Fruit fly (Drosophila melanogaster) S2 (cell line): ENCODE data around the gene CG15547.
A peak's percentile ranks its signal among the peaks of the same experiment; 100 is the strongest.

Experiments
- CG8478 ChIP-seq: fragments of >200 bp; optimal IDR thresholded peaks from 2 replicates; lab custom pipeline; 2018
- CTCF ChIP-seq, 2 experiments: fragments of >200 bp; optimal IDR thresholded peaks; 2 replicates each; lab custom pipeline; 2018

Gene CG15547

dm6 chr3R:30883403-30883802 lies at the start of gene CG15547:
TSS of gene CG15547 (minus strand) at chr3R:30883503.
- no peak for TF ChIP-seq CTCF (optimal IDR thresholded peaks at IDR 0.05; lab: Kevin White, UChicago)
- no peak for TF ChIP-seq CG8478 (lab: Kevin White, UChicago)

- TF ChIP-seq CTCF (optimal IDR thresholded peaks at IDR 0.05; lab: Kevin White, UChicago) (no peak), CG8478 (lab: Kevin White, UChicago) (no peak)
These were observed 48.8 kb upstream of the CG15547 start for dm6 chr3R:30932092-30932491.

- TF ChIP-seq CTCF (optimal IDR thresholded peaks at IDR 0.05; lab: Kevin White, UChicago), result no peak
These were observed 45.3 kb upstream of the CG15547 start for dm6 chr3R:30928634-30929033.

dm6 chr3R:30926033-30926432 lies 42.7 kb upstream of the CG15547 start:
- TF ChIP-seq CG8478 (lab: Kevin White, UChicago) (no peak), CTCF (optimal IDR thresholded peaks at IDR 0.05; lab: Kevin White, UChicago) (no peak)

- TF ChIP-seq CG8478 (lab: Kevin White, UChicago) (no peak), CTCF (optimal IDR thresholded peaks at IDR 0.05; lab: Kevin White, UChicago) (no peak)
These were observed 42.1 kb upstream of the CG15547 start for dm6 chr3R:30925436-30925835.

dm6 chr3R:30923581-30923980 lies 40.3 kb upstream of the CG15547 start:
- no peak for TF ChIP-seq CTCF (optimal IDR thresholded peaks at IDR 0.05; lab: Kevin White, UChicago)
- no peak for TF ChIP-seq CG8478 (lab: Kevin White, UChicago)

- TF ChIP-seq CTCF (optimal IDR thresholded peaks at IDR 0.05; lab: Kevin White, UChicago) (no peak), CG8478 (lab: Kevin White, UChicago) (no peak)
These were observed 39.1 kb upstream of the CG15547 start for dm6 chr3R:30922414-30922813.

DNA sequence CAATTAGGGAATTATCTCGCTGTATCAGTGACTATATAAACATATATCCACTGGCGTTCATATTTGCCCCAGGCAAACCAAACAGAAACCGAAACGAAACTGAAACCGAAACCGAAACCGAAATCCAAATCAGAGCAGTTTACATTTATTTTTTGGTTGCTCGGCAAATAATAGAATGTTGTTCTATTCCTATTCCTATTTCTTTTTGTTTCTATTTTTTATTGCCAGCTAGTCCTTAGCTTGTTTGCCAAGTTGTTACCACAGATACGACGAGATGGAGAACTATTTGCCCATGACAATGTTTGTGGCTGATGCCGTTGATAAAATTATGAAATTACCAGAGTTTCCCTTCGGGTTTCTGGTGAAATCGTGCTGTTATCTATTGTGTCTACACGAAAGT lies 35.6 kb upstream of the CG15547 start:
- TF ChIP-seq CTCF (optimal IDR thresholded peaks at IDR 0.05; lab: Kevin White, UChicago) (no peak), CG8478 (lab: Kevin White, UChicago) (no peak)

- no peak for TF ChIP-seq CG8478 (lab: Kevin White, UChicago)
- TF ChIP-seq CTCF (optimal IDR thresholded peaks at IDR 0.05; lab: Kevin White, UChicago), result no peak
These were observed 32.7 kb upstream of the CG15547 start for dm6 chr3R:30916024-30916423.

dm6 chr3R:30915235-30915634 lies 31.9 kb upstream of the CG15547 start:
- TF ChIP-seq CG8478 (lab: Kevin White, UChicago), result no peak
- TF ChIP-seq CTCF (optimal IDR thresholded peaks at IDR 0.05; lab: Kevin White, UChicago), result no peak

DNA sequence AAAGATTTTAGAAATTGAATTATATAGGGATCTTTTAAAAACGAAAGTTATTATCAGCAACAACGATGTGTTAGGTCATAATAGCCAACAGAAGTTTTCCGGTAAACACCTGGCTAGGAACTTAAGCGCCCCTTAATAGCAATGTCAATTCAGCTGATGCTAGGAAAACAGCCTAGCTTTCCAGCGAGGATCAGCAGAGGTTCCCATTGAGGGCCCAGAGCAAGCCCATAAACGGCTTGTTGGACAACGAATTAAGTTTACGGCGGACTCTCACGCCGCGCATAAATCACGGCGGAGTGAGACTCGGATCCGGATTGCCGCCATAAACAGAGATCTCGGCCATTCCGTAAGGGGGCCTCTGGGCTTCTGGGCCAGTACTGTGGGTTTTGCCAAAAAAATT lies 30.4 kb upstream of the CG15547 start:
- TF ChIP-seq CTCF (optimal IDR thresholded peaks at IDR 0.05; lab: Kevin White, UChicago) (no peak), CG8478 (lab: Kevin White, UChicago) (no peak)

- peak; percentile 82 for TF ChIP-seq CG8478 (lab: Kevin White, UChicago)
- TF ChIP-seq CTCF (optimal IDR thresholded peaks at IDR 0.05; lab: Kevin White, UChicago), result peak; percentile 58 to 82
These were observed 29.1 kb upstream of the CG15547 start, which contains the start of gene Ptx1 for dm6 chr3R:30912402-30912801. TSS of gene Ptx1 (plus strand) at chr3R:30912754.

DNA sequence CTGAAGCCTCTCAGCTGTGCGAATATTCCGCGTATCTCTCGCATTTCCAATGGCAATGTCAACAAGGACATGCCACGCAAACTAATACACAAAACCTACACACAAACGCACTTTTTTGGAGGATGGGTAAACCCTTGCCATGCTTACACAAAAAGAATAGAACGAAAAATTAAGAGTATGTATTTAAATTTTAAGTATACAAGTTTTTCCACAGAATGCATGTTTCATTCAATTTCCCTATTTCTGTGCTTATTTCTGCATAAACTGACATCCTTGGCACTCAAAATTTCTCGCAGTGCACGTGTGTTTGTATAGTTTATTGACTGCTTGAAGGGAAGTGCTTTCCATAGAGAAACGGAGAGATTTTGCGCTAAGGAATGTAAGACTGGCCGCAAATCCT lies 26.5 kb upstream of the CG15547 start:
- TF ChIP-seq CTCF (optimal IDR thresholded peaks at IDR 0.05; lab: Kevin White, UChicago) (no peak), CG8478 (lab: Kevin White, UChicago) (no peak)

DNA sequence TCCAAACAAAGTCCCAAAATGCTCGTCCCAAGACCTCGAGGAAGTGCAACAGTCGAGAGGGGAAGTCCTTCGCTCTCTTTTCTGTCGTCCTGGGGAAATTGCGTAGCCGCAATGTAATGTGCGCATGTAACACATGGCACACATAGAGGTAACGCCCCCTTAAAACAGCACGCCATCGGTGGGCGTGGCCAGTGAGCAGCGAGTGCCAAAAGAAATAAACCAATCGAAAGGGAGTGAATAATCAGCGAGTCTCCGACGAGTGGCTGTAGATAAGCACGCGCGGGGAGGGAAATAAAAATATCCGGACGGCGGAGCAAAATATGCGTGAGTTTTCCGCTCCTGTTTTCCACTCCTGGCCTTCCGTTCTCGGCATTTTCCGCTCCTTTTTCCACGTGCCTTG lies 25.7 kb upstream of the CG15547 start:
- TF ChIP-seq CTCF (optimal IDR thresholded peaks at IDR 0.05; lab: Kevin White, UChicago) (no peak), CG8478 (lab: Kevin White, UChicago) (no peak)

DNA sequence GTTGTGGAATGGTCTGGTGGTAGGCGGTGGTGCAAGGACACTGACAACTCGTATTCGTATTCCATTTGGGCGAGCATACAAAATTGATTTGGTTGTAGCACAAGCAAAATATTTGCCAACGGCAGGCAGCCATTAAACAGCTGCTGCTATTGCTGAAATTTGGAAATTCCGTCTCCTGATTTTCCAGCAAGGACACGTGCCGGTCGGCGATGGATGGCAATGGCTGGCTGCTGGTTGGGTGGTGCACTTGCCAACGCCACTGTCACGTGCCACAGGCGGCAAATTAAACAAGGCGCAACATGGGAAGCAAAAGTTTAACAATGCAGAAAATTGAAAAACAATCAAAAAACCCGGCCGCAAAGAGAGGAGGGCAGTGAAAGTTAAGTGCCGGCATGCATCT lies 20.7 kb upstream of the CG15547 start:
- no peak for TF ChIP-seq CTCF (optimal IDR thresholded peaks at IDR 0.05; lab: Kevin White, UChicago)
- TF ChIP-seq CG8478 (lab: Kevin White, UChicago), result no peak

- TF ChIP-seq CTCF (optimal IDR thresholded peaks at IDR 0.05; lab: Kevin White, UChicago) (no peak), CG8478 (lab: Kevin White, UChicago) (no peak)
These were observed 18.8 kb upstream of the CG15547 start, which contains the start of gene CG33483 for dm6 chr3R:30902061-30902460. TSS of gene CG33483 (minus strand) at chr3R:30902161.

dm6 chr3R:30893738-30894137 lies 10.4 kb upstream of the CG15547 start, which contains the start of gene Cyp4c3:
TSS of gene Cyp4c3 (plus strand) at chr3R:30894038.
- no peak for TF ChIP-seq CTCF (optimal IDR thresholded peaks at IDR 0.05; lab: Kevin White, UChicago)
- no peak for TF ChIP-seq CG8478 (lab: Kevin White, UChicago)
